Fruit fly (Drosophila melanogaster) Kc167 (cell line): Measurements from ENCODE around the gene atk.

Source experiments
- h ChIP-seq: fragments of >200 bp; optimal IDR thresholded peaks from 3 replicates; lab custom pipeline; 2018; ENCODE audit warnings: missing external identifiers
- psq ChIP-seq: fragments of >200 bp; optimal IDR thresholded peaks from 2 replicates; lab custom pipeline; 2017; ENCODE audit warnings: missing external identifiers

DNA sequence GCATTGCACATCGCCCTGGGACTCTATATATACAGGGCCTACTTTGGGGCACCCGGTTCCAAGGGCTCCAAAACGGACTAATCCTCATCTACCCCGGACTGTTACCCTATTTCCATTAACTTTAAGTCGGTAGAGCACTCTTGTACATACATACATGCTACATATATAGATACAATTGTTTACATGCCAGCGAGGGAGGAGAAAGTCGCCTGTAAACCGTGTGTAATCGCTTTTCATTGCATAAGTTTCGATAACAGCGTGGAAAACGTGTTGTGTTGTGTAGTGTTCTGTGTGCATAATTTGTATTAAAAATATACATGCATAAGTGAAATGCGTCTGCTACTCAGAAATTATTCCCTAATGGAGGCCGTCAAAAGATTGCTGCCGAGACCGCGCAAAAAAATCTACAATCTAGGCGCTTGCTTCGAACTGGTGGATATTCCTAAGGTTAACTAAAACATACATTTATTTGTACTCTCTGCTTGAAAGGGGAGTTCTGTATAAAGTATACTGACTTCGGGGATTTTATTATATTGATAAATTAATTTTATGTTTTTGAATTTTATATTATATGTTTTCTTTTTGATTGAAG lies 9.6 kb upstream of the atk start, which contains the start of gene isoQC:
- no peak for TF ChIP-seq h (lab: Kevin White, UChicago)
- no peak for TF ChIP-seq psq (lab: Kevin White, UChicago)
